Worm (Caenorhabditis elegans): ENCODE results near the gene F08F8.10.
A peak's percentile ranks its signal among the peaks of the same experiment; 100 is the strongest.

F08F8.10 gene

ce11 chrIII:7369394-7370024, 12.3 kb upstream of the F08F8.10 start (continued):
- TF ChIP-seq hlh-4 (tag; optimal IDR thresholded peaks at IDR 0.05) (no peak), lin-39 (tag; optimal IDR thresholded peaks at IDR 0.05) (peak; percentile 12), Y116A8C.19 (tag; optimal IDR thresholded peaks at IDR 0.05; ENCODE audit: borderline replicate concordance) (no peak), aly-2 (tag; optimal IDR thresholded peaks at IDR 0.05) (no peak), elt-3 (tag; optimal IDR thresholded peaks at IDR 0.05) (peak in 1 of 6 experiments; percentile 10), swsn-7 (tag; optimal IDR thresholded peaks at IDR 0.05) (no peak), lin-14 (GFP tag; optimal IDR thresholded peaks at IDR 0.05) (no peak), efl-1 (optimal IDR thresholded peaks at IDR 0.05) (no peak), efl-1 (GFP tag; optimal IDR thresholded peaks at IDR 0.05 in 1 of 2) (peak in 1 of 2 experiments; percentile 1), egl-13 (tag; optimal IDR thresholded peaks at IDR 0.05) (no peak), nhr-76 (tag; optimal IDR thresholded peaks at IDR 0.05) (no peak), alr-1 (tag; optimal IDR thresholded peaks at IDR 0.05; ENCODE audit: borderline replicate concordance) (no peak), nhr-71 (tag; optimal IDR thresholded peaks at IDR 0.05) (peak; percentile 28), unc-130 (tag; optimal IDR thresholded peaks at IDR 0.05) (no peak), sptf-1 (tag; optimal IDR thresholded peaks at IDR 0.05) (no peak), hlh-17 (GFP tag; optimal IDR thresholded peaks at IDR 0.05; ENCODE audit: borderline replicate concordance) (no peak), lsy-2 (tag; optimal IDR thresholded peaks at IDR 0.05) (peak in 1 of 2 experiments; percentile 20), C04F5.9 (tag; optimal IDR thresholded peaks at IDR 0.05) (no peak), vab-15 (tag; optimal IDR thresholded peaks at IDR 0.05) (no peak), C16A3.4 (tag; optimal IDR thresholded peaks at IDR 0.05) (no peak), irx-1 (tag; optimal IDR thresholded peaks at IDR 0.05) (no peak), aha-1 (tag; optimal IDR thresholded peaks at IDR 0.05) (no peak), dpl-1 (GFP tag; optimal IDR thresholded peaks at IDR 0.05) (no peak), nhr-19 (GFP tag; conservative IDR thresholded peaks at IDR 0.05) (no peak), fkh-8 (tag; optimal IDR thresholded peaks at IDR 0.05) (no peak), snpc-4 (tag; optimal IDR thresholded peaks at IDR 0.05) (no peak), nhr-47 (tag; optimal IDR thresholded peaks at IDR 0.05) (peak; percentile 49), ceh-88 (GFP tag; IDR thresholded peaks at IDR 0.05) (no peak), nhr-77 (tag; optimal IDR thresholded peaks at IDR 0.05) (no peak), lir-3 (tag; optimal IDR thresholded peaks at IDR 0.05; ENCODE audit: poor library complexity) (no peak), ztf-11 (tag; optimal IDR thresholded peaks at IDR 0.05) (no peak), zag-1 (tag; optimal IDR thresholded peaks at IDR 0.05) (no peak), mab-9 (GFP tag; IDR thresholded peaks at IDR 0.05) (no peak), zip-4 (GFP tag; optimal IDR thresholded peaks at IDR 0.05) (no peak), unc-62 (GFP tag; optimal IDR thresholded peaks at IDR 0.05) (no peak), unc-30 (tag; optimal IDR thresholded peaks at IDR 0.05) (no peak), lin-15B (tag; optimal IDR thresholded peaks at IDR 0.05) (no peak), nhr-237 (tag; optimal IDR thresholded peaks at IDR 0.05) (no peak), tbx-2 (tag; optimal IDR thresholded peaks at IDR 0.05) (no peak), nhr-84 (tag; optimal IDR thresholded peaks at IDR 0.05) (no peak), sox-4 (tag; optimal IDR thresholded peaks at IDR 0.05) (no peak), unc-98 (GFP tag; IDR thresholded peaks at IDR 0.05) (no peak)

ce11 chrIII:7367012-7367760, 10.0 kb upstream of the F08F8.10 start, which contains the start of the genes T20B12.5 and T20B12.4:
Gene T20B12.5 (minus strand): TSS chrIII:7367112.
Gene T20B12.4 (plus strand): TSS chrIII:7367710.
- TF ChIP-seq fkh-10 (GFP tag; optimal IDR thresholded peaks at IDR 0.05) (no peak), C04F5.9 (tag; optimal IDR thresholded peaks at IDR 0.05) (no peak), efl-3 (GFP tag; optimal IDR thresholded peaks at IDR 0.05) (no peak), isw-1 (GFP tag; IDR thresholded peaks at IDR 0.05) (no peak), F16B12.6 (tag; optimal IDR thresholded peaks at IDR 0.05) (no peak), ztf-4 (tag; optimal IDR thresholded peaks at IDR 0.05) (no peak), nhr-20 (tag; optimal IDR thresholded peaks at IDR 0.05) (no peak), unc-62 (GFP tag; optimal IDR thresholded peaks at IDR 0.05) (no peak), ces-1 (GFP tag; optimal IDR thresholded peaks at IDR 0.05) (no peak), fkh-8 (tag; optimal IDR thresholded peaks at IDR 0.05) (no peak), C16A3.4 (tag; optimal IDR thresholded peaks at IDR 0.05) (no peak), unc-130 (tag; optimal IDR thresholded peaks at IDR 0.05) (no peak), mep-1 (tag; optimal IDR thresholded peaks at IDR 0.05) (no peak), nhr-84 (tag; optimal IDR thresholded peaks at IDR 0.05) (no peak), ama-1 (optimal IDR thresholded peaks at IDR 0.05) (no peak)
